Fruit fly (Drosophila melanogaster): ENCODE results near the gene CG7914.

- TF ChIP-seq CG8478 (optimal IDR thresholded peaks at IDR 0.05), result no peak
- TF ChIP-seq CTCF (optimal IDR thresholded peaks at IDR 0.05), result peak; percentile 31 to 42
These were observed 48.6 kb upstream of the CG7914 start, which contains the start of gene CG14196 for dm6 chrX:19241790-19242373.
